Fruit fly (Drosophila melanogaster): Measurements from ENCODE around the gene Mst85C.

Gene Mst85C

DNA sequence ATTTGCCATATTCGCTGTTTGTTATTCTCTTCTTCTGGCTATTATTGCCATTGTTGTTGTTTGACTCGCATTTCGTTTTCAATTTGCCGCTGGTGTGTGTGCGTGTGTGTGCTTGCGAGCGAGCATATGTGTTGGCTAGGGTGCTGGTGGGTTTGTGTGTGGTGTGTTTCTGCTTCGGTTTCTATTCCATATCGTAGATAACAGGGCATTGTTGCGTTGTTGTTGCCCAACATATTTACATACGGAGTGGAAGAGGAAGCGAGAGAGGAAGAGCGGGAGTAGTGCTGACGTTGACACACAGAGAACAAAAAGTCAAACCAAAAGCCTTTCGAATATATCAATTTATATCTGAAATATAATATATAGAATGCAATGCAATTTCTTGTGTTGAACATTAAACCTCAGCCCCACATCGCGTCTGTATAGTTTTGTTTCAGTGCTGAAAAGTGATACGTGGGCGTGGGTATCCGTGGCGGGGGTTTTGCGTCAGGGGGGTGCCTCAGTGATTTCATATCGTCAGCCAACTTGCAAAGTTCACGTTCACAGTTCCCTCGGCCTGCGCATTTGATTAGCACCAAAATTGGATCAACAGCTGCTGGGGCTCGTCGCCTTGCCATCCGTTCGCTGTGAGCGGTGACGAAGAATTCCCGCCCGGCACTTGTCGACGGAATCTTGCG lies 6.1 kb downstream of the Mst85C start:
- TF ChIP-seq Myc (optimal IDR thresholded peaks at IDR 0.05), result no peak
- TF ChIP-seq insv (optimal IDR thresholded peaks at IDR 0.05), result no peak
- no peak for TF ChIP-seq ttk (optimal IDR thresholded peaks at IDR 0.05)
- TF ChIP-seq h (optimal IDR thresholded peaks at IDR 0.05), result no peak
- no peak for TF ChIP-seq psq (optimal IDR thresholded peaks at IDR 0.05)
- TF ChIP-seq Sin3A (optimal IDR thresholded peaks at IDR 0.05), result no peak

DNA sequence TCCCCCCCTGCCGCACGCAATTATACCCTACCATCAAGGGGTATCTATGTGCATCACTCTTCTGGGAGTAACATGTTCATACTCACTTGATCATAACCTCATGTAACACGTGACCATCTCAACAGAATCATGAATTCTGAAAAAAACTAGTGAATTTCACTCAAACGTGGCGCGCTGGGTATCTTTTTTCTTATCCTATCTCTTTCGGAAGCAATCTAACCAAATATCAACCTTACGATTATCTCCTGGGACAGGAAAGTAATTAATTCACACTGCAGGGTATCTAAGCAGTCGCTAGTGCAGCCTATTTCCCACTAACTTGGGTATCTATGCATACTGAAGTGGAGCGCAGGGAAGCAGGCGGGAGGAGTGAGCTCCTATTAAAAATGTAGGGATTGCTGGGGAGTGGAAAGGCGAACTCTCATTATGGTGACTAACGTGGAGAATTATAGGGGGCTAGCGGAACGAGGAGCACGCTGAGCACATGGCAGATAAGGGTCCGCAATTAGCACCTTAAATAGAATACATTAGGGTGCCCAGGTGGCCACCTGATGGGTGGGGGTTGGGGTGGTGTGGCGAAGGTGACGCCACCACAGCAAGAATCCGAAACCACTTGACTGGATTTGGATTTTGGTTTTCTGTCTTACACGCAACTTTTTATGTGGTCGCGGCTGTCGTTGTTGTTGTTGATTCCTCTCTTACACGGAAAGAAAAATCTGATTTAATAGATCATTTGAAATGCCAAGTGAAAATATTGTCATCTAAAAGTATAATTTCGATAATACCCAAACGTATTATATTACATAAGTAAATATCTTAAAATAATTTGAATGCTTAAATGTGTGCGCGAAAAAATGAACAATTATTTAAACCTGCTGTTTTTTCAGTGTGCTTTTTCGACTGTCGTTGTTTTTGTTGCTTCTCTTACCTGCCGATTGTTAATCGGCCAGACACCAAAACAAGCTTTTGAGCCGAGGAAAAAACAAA lies 7.0 kb downstream of the Mst85C start:
- no peak for TF ChIP-seq psq (optimal IDR thresholded peaks at IDR 0.05)
- no peak for TF ChIP-seq Myc (optimal IDR thresholded peaks at IDR 0.05)
- no peak for TF ChIP-seq ttk (optimal IDR thresholded peaks at IDR 0.05)
- TF ChIP-seq h (optimal IDR thresholded peaks at IDR 0.05), result no peak
- no peak for TF ChIP-seq Sin3A (optimal IDR thresholded peaks at IDR 0.05)
- TF ChIP-seq insv (optimal IDR thresholded peaks at IDR 0.05), result no peak

DNA sequence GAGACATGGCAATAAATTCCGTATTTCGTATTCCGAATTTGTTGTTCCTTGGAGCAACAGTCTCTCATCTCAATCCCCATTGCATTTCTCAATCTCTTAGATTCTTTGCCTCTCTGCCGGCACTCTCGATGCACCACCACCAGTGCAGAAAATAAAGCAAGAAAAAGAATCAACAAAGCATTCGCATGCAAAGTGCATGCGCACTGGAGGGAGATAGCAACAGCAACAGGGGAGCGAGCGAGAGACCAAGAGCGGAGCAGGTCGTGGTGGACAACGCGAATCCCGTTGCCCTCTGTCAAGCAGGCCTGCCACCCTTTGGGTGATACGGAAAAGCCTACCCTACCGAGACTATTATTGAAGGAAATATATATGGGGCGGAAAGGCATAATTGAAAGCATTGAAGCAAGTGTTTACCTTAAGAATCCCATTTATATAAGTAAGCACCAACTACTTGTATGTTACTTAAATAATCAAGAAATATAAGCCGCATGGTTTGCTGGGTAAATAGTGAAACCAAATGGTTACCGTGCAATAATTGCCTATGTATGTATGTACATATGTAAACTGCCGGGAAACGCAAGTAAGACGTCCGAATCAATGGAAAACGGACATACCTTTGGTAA lies 8.1 kb downstream of the Mst85C start:
- no peak for TF ChIP-seq insv (optimal IDR thresholded peaks at IDR 0.05)
- TF ChIP-seq psq (optimal IDR thresholded peaks at IDR 0.05), result no peak
- no peak for TF ChIP-seq ttk (optimal IDR thresholded peaks at IDR 0.05)
- no peak for TF ChIP-seq Myc (optimal IDR thresholded peaks at IDR 0.05)
- no peak for TF ChIP-seq Sin3A (optimal IDR thresholded peaks at IDR 0.05)
- TF ChIP-seq h (optimal IDR thresholded peaks at IDR 0.05), result no peak

DNA sequence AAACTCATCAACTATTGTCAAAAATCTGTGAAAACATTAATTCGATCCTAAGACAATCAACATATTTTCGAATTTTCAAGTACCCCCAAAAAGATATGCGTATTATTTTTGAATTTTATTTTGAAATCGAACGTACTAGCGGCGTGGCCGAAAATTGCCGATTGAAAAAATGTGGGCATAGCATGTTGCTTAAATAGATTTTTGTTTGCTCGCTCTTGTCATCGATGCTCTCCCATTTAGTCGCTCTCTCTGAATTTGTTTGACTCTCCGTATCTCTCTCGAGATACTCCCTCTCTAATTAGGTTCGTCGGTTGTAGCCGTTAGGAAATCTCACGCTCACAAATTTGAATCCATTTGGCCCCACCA lies 8.6 kb downstream of the Mst85C start:
- TF ChIP-seq insv (optimal IDR thresholded peaks at IDR 0.05) (no peak), psq (optimal IDR thresholded peaks at IDR 0.05) (no peak), Sin3A (optimal IDR thresholded peaks at IDR 0.05) (no peak), ttk (optimal IDR thresholded peaks at IDR 0.05) (no peak), Myc (optimal IDR thresholded peaks at IDR 0.05) (no peak), h (optimal IDR thresholded peaks at IDR 0.05) (no peak)

DNA sequence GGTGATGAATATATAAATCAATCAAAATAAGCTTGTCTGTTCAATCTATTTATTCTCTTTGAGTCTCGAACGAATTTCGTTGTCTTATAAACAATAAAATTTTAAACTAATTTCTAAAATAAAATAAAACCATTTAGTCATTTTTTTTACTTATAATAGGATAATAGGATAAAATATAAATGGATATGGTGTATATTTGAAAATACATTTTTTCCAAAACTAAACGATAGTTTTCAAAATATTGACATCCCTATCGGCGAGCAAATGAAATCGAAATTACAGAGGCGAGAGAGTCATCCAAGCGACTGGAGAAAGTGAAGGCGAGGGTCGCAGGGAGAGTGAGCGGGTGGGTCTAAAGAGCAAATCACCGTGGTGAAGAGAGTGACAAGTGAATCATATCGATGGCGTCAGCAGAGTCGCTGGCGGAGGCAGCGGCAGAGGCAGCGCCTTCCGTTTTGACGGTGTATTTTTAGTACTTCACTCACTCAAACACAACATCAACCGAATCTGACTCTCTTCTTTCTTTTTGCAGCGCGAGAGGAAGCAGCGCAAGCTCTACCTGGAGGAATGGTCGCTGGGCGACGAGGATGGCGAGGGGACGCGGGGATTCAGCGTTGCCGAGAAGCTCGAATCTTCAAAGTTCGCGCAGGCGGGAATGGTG lies 9.1 kb downstream of the Mst85C start:
- TF ChIP-seq ttk (optimal IDR thresholded peaks at IDR 0.05), result no peak
- TF ChIP-seq h (optimal IDR thresholded peaks at IDR 0.05), result no peak
- no peak for TF ChIP-seq psq (optimal IDR thresholded peaks at IDR 0.05)
- TF ChIP-seq insv (optimal IDR thresholded peaks at IDR 0.05), result no peak
- no peak for TF ChIP-seq Myc (optimal IDR thresholded peaks at IDR 0.05)
- no peak for TF ChIP-seq Sin3A (optimal IDR thresholded peaks at IDR 0.05)

DNA sequence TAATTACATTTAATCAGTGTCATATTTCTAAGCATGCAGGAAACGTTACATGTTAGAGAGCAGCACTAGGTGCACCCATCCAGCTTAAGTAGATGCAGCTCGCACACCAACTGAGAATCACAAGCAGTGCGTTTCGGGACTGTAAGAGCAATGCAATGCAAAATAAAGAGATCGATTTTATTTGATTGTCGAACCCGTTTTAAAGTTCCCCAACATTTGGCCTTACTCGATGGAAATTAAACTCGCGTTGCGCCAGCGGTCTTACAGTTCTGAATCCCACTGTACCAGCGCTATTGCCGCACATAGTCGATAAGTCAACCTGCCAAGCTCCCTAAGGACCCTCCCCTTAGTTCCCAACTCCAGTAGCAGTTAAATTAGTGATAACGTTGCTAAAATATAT lies 14.3 kb downstream of the Mst85C start:
- TF ChIP-seq Myc (optimal IDR thresholded peaks at IDR 0.05) (no peak), h (optimal IDR thresholded peaks at IDR 0.05) (no peak), psq (optimal IDR thresholded peaks at IDR 0.05) (no peak), Sin3A (optimal IDR thresholded peaks at IDR 0.05) (no peak), insv (optimal IDR thresholded peaks at IDR 0.05) (no peak), ttk (optimal IDR thresholded peaks at IDR 0.05) (no peak)

DNA sequence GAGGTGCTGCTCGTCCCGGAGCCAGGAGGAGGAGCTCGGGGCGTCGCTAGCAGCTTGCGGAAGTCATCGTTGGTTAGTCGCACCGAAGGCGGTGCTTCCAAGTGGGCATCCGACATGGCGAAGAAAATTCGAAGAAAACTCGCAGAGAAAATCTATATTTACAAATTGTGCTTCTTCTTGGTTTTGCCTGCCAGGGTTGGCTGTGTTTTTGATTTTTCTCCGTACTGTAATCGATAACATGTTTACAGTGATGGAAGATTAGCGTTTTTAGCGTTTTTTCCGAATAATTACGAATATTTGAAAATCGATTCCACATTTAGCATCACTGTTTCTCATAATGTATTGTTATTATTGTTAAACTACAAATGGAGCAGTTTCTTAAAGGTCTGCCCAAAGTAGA lies 16.4 kb downstream of the Mst85C start, which contains the start of the genes beag and Ada:
beag (minus strand) TSS at position 205 of the 400 bp plus-strand sequence.
Ada (plus strand) TSS at position 310 of the 400 bp plus-strand sequence.
- TF ChIP-seq Sin3A (optimal IDR thresholded peaks at IDR 0.05), result no peak

DNA sequence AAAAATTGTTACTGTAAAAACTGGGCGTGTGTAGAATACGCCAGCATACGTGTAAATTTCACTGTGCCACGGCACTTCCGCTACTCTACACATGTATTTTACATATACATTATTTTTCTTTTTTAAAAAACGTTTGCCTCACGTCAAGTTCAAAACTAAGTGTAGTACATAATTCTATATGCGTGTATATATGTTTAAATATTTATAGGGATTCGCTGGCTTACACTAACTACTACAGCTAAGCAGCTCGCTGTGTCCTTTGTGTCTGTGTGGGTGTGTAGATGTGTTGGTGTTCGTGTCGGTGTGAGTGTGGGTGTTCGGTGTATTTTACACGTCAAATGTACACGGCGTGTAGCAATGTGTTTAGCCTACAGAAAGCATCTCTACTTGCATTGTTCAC lies 20.0 kb downstream of the Mst85C start:
- TF ChIP-seq insv (optimal IDR thresholded peaks at IDR 0.05) (no peak), psq (optimal IDR thresholded peaks at IDR 0.05) (no peak), h (optimal IDR thresholded peaks at IDR 0.05) (no peak), ttk (optimal IDR thresholded peaks at IDR 0.05) (no peak), Sin3A (optimal IDR thresholded peaks at IDR 0.05) (no peak), Myc (optimal IDR thresholded peaks at IDR 0.05) (no peak)

DNA sequence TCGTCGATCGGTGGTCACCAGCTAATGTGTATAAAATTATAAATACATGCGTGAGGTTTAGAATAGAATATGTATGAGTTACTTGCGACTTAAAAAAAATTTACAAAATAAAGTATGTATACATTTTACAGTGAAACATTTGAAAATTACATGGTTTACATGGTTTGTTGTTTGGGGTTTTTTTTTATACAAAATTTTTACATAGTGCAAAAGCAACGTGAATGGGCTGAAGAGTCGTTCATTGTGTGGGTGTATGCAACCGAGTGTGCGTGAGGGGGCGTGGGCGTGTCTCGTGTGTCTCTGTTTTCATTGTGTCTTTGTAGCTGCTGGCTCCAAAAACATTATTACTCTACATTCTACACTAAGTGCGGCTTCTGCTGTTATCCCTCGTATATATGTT lies 21.4 kb downstream of the Mst85C start:
- TF ChIP-seq Sin3A (optimal IDR thresholded peaks at IDR 0.05) (no peak), Myc (optimal IDR thresholded peaks at IDR 0.05) (no peak), h (optimal IDR thresholded peaks at IDR 0.05) (no peak), ttk (optimal IDR thresholded peaks at IDR 0.05) (no peak), psq (optimal IDR thresholded peaks at IDR 0.05) (no peak), insv (optimal IDR thresholded peaks at IDR 0.05) (no peak)

DNA sequence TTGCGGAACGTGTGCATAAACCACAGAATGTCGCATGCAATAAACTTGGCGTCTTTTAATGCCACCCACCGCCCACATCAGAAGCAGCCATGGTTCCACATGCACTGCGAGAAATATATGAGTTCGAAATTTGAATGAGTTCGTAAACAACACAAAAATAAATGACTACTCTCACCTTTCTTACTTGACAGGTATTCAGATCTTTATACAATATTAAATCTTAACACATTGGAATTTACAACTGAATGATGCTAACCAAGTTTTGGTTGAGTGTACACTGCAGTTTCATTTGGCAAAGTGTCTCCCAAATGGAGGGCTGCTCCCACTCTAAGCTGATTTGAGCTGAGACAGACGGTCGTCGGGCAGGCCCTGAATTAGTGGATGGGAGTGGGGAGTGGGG lies 26.5 kb downstream of the Mst85C start:
- TF ChIP-seq Myc (optimal IDR thresholded peaks at IDR 0.05) (no peak), Sin3A (optimal IDR thresholded peaks at IDR 0.05) (no peak), psq (optimal IDR thresholded peaks at IDR 0.05) (no peak), h (optimal IDR thresholded peaks at IDR 0.05) (no peak), ttk (optimal IDR thresholded peaks at IDR 0.05) (no peak), insv (optimal IDR thresholded peaks at IDR 0.05) (no peak)

DNA sequence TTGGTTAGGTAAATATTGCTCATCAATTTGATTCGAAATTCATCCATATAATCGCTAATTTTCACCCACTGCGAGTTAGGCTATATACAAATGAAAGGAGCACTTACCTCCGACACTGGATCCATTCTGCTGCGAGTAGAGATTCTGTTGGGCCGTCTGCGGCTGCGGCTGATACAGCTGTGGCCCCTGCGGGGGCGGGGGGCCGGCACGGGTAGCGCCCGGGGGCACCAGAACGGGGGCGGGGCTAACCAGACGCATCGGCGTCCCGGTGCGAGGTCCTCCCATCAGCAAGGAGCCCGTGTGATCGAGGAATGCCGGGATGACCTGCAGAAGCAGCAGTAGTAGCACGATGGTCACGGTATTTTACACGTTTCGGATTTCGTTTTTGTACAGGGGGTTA lies 31.2 kb downstream of the Mst85C start:
- no peak for TF ChIP-seq ttk (optimal IDR thresholded peaks at IDR 0.05)
- no peak for TF ChIP-seq psq (optimal IDR thresholded peaks at IDR 0.05)
- TF ChIP-seq Myc (optimal IDR thresholded peaks at IDR 0.05), result no peak
- TF ChIP-seq insv (optimal IDR thresholded peaks at IDR 0.05), result no peak
- TF ChIP-seq h (optimal IDR thresholded peaks at IDR 0.05), result no peak
- no peak for TF ChIP-seq Sin3A (optimal IDR thresholded peaks at IDR 0.05)
